Worm (Caenorhabditis elegans): Measurements from ENCODE around the gene psmd-9.

Gene psmd-9

DNA sequence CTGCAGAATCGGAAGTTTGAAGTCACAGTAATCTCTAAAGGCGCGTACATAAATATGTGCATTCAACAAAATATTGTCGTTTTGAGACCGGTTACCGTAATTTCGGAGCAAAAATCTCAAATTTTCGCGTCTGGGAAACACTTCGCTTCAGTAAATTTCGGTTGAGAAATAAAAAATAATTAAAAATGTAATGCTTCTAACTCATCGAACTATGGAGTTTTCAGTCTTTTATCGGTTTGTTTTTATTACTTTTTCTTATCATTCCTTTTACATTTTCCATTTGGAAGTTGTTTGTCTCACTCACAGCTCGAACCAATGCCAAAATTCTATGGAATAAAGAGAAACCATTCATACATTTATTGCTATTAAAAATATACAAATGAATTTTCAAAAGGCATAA, 13.7 kb upstream of the psmd-9 start (continued):
- TF ChIP-seq lin-54 (GFP tag; optimal IDR thresholded peaks at IDR 0.05) (peak; percentile 44), madf-3 (GFP tag; IDR thresholded peaks at IDR 0.05) (0 out of 2 replicates have a peak, but pooled peaks have one; percentile 49), cebp-2 (GFP tag; IDR thresholded peaks at IDR 0.05) (0 out of 2 replicates have a peak, but pooled peaks have one; percentile 24), let-607 (tag; optimal IDR thresholded peaks at IDR 0.05) (peak in 1 of 2 experiments; percentile 4), snpc-3.4 (tag; optimal IDR thresholded peaks at IDR 0.05) (no peak), nfya-1 (tag; optimal IDR thresholded peaks at IDR 0.05; ENCODE audit: borderline replicate concordance, insufficient read depth) (no peak), F57A8.1 (GFP tag; optimal IDR thresholded peaks at IDR 0.05) (no peak), chd-7 (tag; optimal IDR thresholded peaks at IDR 0.05) (peak; percentile 21), hsf-1 (GFP tag; IDR thresholded peaks at IDR 0.05) (0 out of 2 replicates have a peak, but pooled peaks have one; percentile 19), F10E7.11 (tag; optimal IDR thresholded peaks at IDR 0.05) (no peak), athp-1 (tag; optimal IDR thresholded peaks at IDR 0.05) (peak; percentile 56), aptf-2 (GFP tag; conservative IDR thresholded peaks at IDR 0.05) (no peak), tbx-9 (tag; optimal IDR thresholded peaks at IDR 0.05; ENCODE audit: borderline replicate concordance) (no peak), tlf-1 (GFP tag; optimal IDR thresholded peaks at IDR 0.05) (peak; percentile 73), F52B5.7 (tag; optimal IDR thresholded peaks at IDR 0.05) (peak; percentile 66), ztf-26 (tag; optimal IDR thresholded peaks at IDR 0.05) (peak; percentile 59), F39B2.1 (GFP tag; IDR thresholded peaks at IDR 0.05) (no peak), ceh-40 (GFP tag; IDR thresholded peaks at IDR 0.05) (no peak), F37B4.10 (GFP tag; IDR thresholded peaks at IDR 0.05) (no peak), nhr-90 (tag; optimal IDR thresholded peaks at IDR 0.05) (peak; percentile 60), somi-1 (GFP tag; optimal IDR thresholded peaks at IDR 0.05) (peak; percentile 34), mcd-1 (GFP tag; IDR thresholded peaks at IDR 0.05) (no peak), him-1 (tag; optimal IDR thresholded peaks at IDR 0.05) (peak; percentile 44), K11D2.4 (GFP tag; IDR thresholded peaks at IDR 0.05) (peak; percentile 81), madf-10 (tag; optimal IDR thresholded peaks at IDR 0.05) (peak; percentile 61), tbp1 (GFP tag; optimal IDR thresholded peaks at IDR 0.05) (peak; percentile 59), repo-1 (tag; optimal IDR thresholded peaks at IDR 0.05) (peak; percentile 82), Y56A3A.18 (GFP tag; IDR thresholded peaks at IDR 0.05) (peak; percentile 68; the same call in 1 of the 2 replicates)

DNA sequence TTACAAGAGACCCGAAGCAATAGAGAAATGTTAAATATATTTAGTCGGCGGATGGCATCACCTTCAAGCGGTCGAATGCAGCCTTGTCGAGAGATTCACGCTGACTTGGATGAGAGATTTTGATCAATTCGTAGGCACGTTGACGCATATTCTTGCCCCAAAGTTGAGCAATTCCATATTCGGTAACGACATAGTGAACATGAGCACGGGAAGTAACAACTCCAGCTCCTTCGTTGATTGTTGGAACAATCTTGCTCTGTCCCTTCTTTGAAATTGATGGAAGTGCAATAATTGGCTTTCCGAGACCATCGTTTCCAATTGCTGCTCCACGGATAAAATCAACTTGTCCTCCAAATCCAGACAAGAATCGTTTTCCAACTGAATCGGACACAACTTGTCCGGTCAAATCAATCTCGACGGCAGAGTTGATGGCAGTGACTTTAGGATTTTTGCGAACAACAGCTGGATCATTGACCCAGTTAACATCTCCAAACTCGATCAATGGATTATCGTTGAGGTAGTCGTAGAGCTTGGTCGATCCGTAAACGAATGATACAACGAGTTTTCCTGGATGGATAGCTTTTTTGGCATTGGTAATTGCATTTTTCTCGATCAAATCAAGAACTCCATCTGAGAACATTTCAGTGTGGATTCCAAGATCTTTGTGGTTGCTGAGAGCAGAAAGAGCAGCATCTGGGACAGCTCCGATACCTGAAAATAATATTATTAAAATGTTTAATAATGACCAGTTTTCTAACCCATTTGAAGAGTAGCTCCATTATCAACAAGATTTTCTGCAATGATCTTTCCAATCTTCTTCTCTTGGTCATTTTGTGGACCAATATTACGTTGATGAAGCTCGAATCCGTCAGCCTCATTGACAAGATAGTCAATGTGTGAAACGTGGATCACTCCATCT, 13.0 kb upstream of the psmd-9 start:
- TF ChIP-seq B0336.3 (GFP tag; IDR thresholded peaks at IDR 0.05) (0 out of 2 replicates have a peak, but pooled peaks have one; percentile 39), ama-1 (optimal IDR thresholded peaks at IDR 0.05) (peak; percentile 88), ama-1 (GFP tag; optimal IDR thresholded peaks at IDR 0.05) (no peak), hmg-1.2 (GFP tag; IDR thresholded peaks at IDR 0.05) (0 out of 2 replicates have a peak, but pooled peaks have one; percentile 4), ZK185.1 (tag; optimal IDR thresholded peaks at IDR 0.05; ENCODE audit: poor library complexity, severe bottlenecking) (peak; percentile 33), snpc-3.4 (tag; optimal IDR thresholded peaks at IDR 0.05) (no peak), ceh-40 (GFP tag; IDR thresholded peaks at IDR 0.05) (no peak), lin-35 (GFP tag; optimal IDR thresholded peaks at IDR 0.05) (peak in 1 of 3 experiments; percentile 46), bed-2 (GFP tag; IDR thresholded peaks at IDR 0.05) (no peak), nfyb-1 (GFP tag; IDR thresholded peaks at IDR 0.05) (no peak)

Measured in whole organism, young adult.